Worm (Caenorhabditis elegans) whole organism, L1 larva: Measurements from ENCODE around the gene clx-1.

Source experiments
- F16B12.6 ChIP-seq: fragments of 150-350 bp; optimal IDR thresholded peaks from 2 replicates; lab custom pipeline; 2014; ENCODE audit warnings: missing biosample characterization, missing genetic modification characterization
- aha-1 ChIP-seq: fragments of 150-350 bp; optimal IDR thresholded peaks from 2 replicates; lab custom pipeline; 2014; ENCODE audit warnings: missing biosample characterization, missing genetic modification characterization
- alr-1 ChIP-seq: fragments of 200-800 bp; sonication (Bioruptor generic); optimal IDR thresholded peaks from 2 replicates; lab custom pipeline; 2018; ENCODE audit warnings: borderline replicate concordance, mild to moderate bottlenecking, missing genetic modification characterization, missing compliant biosample characterization
- blmp-1 ChIP-seq: fragments of 150-350 bp; optimal IDR thresholded peaks from 2 replicates; lab custom pipeline; 2014; ENCODE audit warnings: missing biosample characterization, missing genetic modification characterization
- ceh-82 ChIP-seq, 3 experiments: fragments of 150-350 bp in 1 of 3; sonication (generic microtip) in 2 of 3; optimal IDR thresholded peaks; 2 replicates each; lab custom pipeline; 2014 to 2017; ENCODE audit warnings: missing biosample characterization in 3 of 3, missing genetic modification characterization in 3 of 3
- ces-1 ChIP-seq: fragments of 150-350 bp; optimal IDR thresholded peaks from 2 replicates; lab custom pipeline; 2014; ENCODE audit warnings: missing biosample characterization, missing genetic modification reagents, missing genetic modification characterization
- dpl-1 ChIP-seq, 3 experiments: fragments of 150-350 bp in 2 of 3; sonication (generic microtip) in 1 of 3; optimal IDR thresholded peaks; 2 replicates each; lab custom pipeline; 2014 to 2017; ENCODE audit warnings: missing biosample characterization in 3 of 3, missing genetic modification characterization in 3 of 3, missing genetic modification reagents in 3 of 3
- dsc-1 ChIP-seq: sonication (generic microtip); optimal IDR thresholded peaks from 2 replicates; lab custom pipeline; 2016; ENCODE audit warnings: mild to moderate bottlenecking, missing genetic modification characterization, missing compliant biosample characterization
- efl-3 ChIP-seq: fragments of 200-800 bp; sonication (Bioruptor generic); optimal IDR thresholded peaks from 2 replicates; lab custom pipeline; 2018; ENCODE audit warnings: mild to moderate bottlenecking, missing genetic modification characterization, missing compliant biosample characterization
- egl-13 ChIP-seq: sonication (generic microtip); optimal IDR thresholded peaks from 2 replicates; lab custom pipeline; 2016; ENCODE audit warnings: missing genotype, missing genetic modification reagents, missing genetic modification characterization, missing compliant biosample characterization
- egl-27 ChIP-seq, 2 experiments: fragments of 150-350 bp in 1 of 2; sonication (generic microtip); optimal IDR thresholded peaks; 3 replicates each; lab custom pipeline; 2017 to 2018; ENCODE audit warnings: missing biosample characterization in 2 of 2, missing genetic modification characterization in 2 of 2, missing genetic modification reagents in 2 of 2
- elt-2 ChIP-seq: sonication (generic microtip); optimal IDR thresholded peaks from 2 replicates; lab custom pipeline; 2016; ENCODE audit warnings: missing genetic modification characterization, mild to moderate bottlenecking, inconsistent platforms, missing compliant biosample characterization, missing genetic modification reagents
- fkh-4 ChIP-seq: sonication (generic microtip); optimal IDR thresholded peaks from 2 replicates; lab custom pipeline; 2016; ENCODE audit warnings: missing compliant biosample characterization, missing genetic modification characterization, borderline replicate concordance
- fos-1 ChIP-seq: fragments of 150-350 bp; optimal IDR thresholded peaks from 2 replicates; lab custom pipeline; 2014; ENCODE audit warnings: missing biosample characterization, missing genetic modification characterization
- grh-1 ChIP-seq: fragments of 200-800 bp; sonication (Bioruptor generic); IDR thresholded peaks from 2 replicates; pipeline ENCODE4 v1.3.6; 2022; ENCODE audit warnings: missing genetic modification reagents, missing genetic modification characterization, missing compliant biosample characterization
- hlh-4 ChIP-seq: sonication (generic microtip); optimal IDR thresholded peaks from 2 replicates; lab custom pipeline; 2016; ENCODE audit warnings: mild to moderate bottlenecking, missing genetic modification characterization, missing compliant biosample characterization
- irx-1 ChIP-seq: sonication (generic microtip); optimal IDR thresholded peaks from 2 replicates; lab custom pipeline; 2016; ENCODE audit warnings: missing genetic modification characterization, missing compliant biosample characterization
- isw-1 ChIP-seq: fragments of 200-800 bp; sonication (Bioruptor generic); IDR thresholded peaks from 2 replicates; pipeline ENCODE4 v1.3.6; 2022; ENCODE audit warnings: missing genetic modification characterization, missing compliant biosample characterization
- jun-1 ChIP-seq: fragments of 150-350 bp; optimal IDR thresholded peaks from 2 replicates; lab custom pipeline; 2014; ENCODE audit warnings: missing biosample characterization, missing genetic modification reagents, missing genetic modification characterization
- lin-14 ChIP-seq: fragments of 200-800 bp; sonication (Bioruptor generic); optimal IDR thresholded peaks from 2 replicates; lab custom pipeline; 2018; ENCODE audit warnings: mild to moderate bottlenecking, missing genetic modification characterization, moderate library complexity, missing compliant biosample characterization
- lin-15B ChIP-seq: fragments of 150-350 bp; sonication (generic microtip); optimal IDR thresholded peaks from 3 replicates; lab custom pipeline; 2014; ENCODE audit warnings: missing biosample characterization, missing genetic modification characterization
- lin-35 ChIP-seq, 2 experiments: fragments of 150-350 bp; optimal IDR thresholded peaks; 2 replicates each; lab custom pipeline; 2014; ENCODE audit warnings: missing biosample characterization in 2 of 2, missing genetic modification characterization in 2 of 2, missing genetic modification reagents in 2 of 2
- lir-3 ChIP-seq: sonication (generic microtip); optimal IDR thresholded peaks from 2 replicates; lab custom pipeline; 2016; ENCODE audit warnings: mild to moderate bottlenecking, missing genetic modification characterization, moderate library complexity, missing compliant biosample characterization; ENCODE audit not compliant: poor library complexity
- lsy-2 ChIP-seq, 2 experiments: fragments of 150-350 bp; optimal IDR thresholded peaks; 2 replicates each; lab custom pipeline; 2014; ENCODE audit warnings: missing biosample characterization in 2 of 2, missing genetic modification characterization in 2 of 2
- mab-9 ChIP-seq: fragments of 200-800 bp; sonication (Bioruptor generic); IDR thresholded peaks from 2 replicates; pipeline ENCODE4 v1.3.6; 2022; ENCODE audit warnings: missing genetic modification reagents, missing genetic modification characterization, missing compliant biosample characterization
- nhr-12 ChIP-seq: sonication (generic microtip); optimal IDR thresholded peaks from 2 replicates; lab custom pipeline; 2017; ENCODE audit warnings: missing biosample characterization, missing genetic modification characterization
- nhr-28 ChIP-seq: fragments of 150-350 bp; optimal IDR thresholded peaks from 2 replicates; lab custom pipeline; 2014; ENCODE audit warnings: missing biosample characterization, missing genetic modification characterization
- nhr-71 ChIP-seq: sonication (generic microtip); optimal IDR thresholded peaks from 2 replicates; lab custom pipeline; 2016; ENCODE audit warnings: mild to moderate bottlenecking, missing genetic modification characterization, moderate library complexity, missing compliant biosample characterization
- nhr-77 ChIP-seq: fragments of 150-350 bp; optimal IDR thresholded peaks from 2 replicates; lab custom pipeline; 2014; ENCODE audit warnings: missing biosample characterization, missing genetic modification characterization
- nhr-90 ChIP-seq: sonication (generic microtip); optimal IDR thresholded peaks from 2 replicates; lab custom pipeline; 2016; ENCODE audit warnings: mild to moderate bottlenecking, missing genetic modification characterization, missing compliant biosample characterization; ENCODE audit not compliant: poor library complexity
- pag-3 ChIP-seq: sonication (generic microtip); optimal IDR thresholded peaks from 2 replicates; lab custom pipeline; 2017; ENCODE audit warnings: missing genetic modification characterization, mild to moderate bottlenecking, missing compliant biosample characterization, antibody characterized with exemption, borderline replicate concordance; ENCODE audit not compliant: insufficient read depth
- pqm-1 ChIP-seq: sonication (generic microtip); optimal IDR thresholded peaks from 3 replicates; lab custom pipeline; 2017; ENCODE audit warnings: missing biosample characterization, missing genetic modification characterization
- skn-1 ChIP-seq: fragments of 150-350 bp; optimal IDR thresholded peaks from 2 replicates; lab custom pipeline; 2014; ENCODE audit warnings: missing biosample characterization, missing genetic modification characterization
- snpc-4 ChIP-seq: fragments of 150-350 bp; optimal IDR thresholded peaks from 2 replicates; lab custom pipeline; 2014; ENCODE audit warnings: missing biosample characterization, missing genetic modification characterization
- snu-23 ChIP-seq: sonication (generic microtip); optimal IDR thresholded peaks from 2 replicates; lab custom pipeline; 2016; ENCODE audit warnings: missing genetic modification characterization, missing compliant biosample characterization
- sox-4 ChIP-seq: sonication (generic microtip); optimal IDR thresholded peaks from 2 replicates; lab custom pipeline; 2016; ENCODE audit warnings: missing genetic modification characterization, missing compliant biosample characterization
- sptf-1 ChIP-seq: fragments of 150-350 bp; optimal IDR thresholded peaks from 2 replicates; lab custom pipeline; 2014; ENCODE audit warnings: missing biosample characterization, missing genetic modification characterization
- tlp-1 ChIP-seq: fragments of 150-350 bp; optimal IDR thresholded peaks from 2 replicates; lab custom pipeline; 2014; ENCODE audit warnings: missing biosample characterization, missing genetic modification characterization
- unc-130 ChIP-seq: fragments of 150-350 bp; optimal IDR thresholded peaks from 2 replicates; lab custom pipeline; 2017; ENCODE audit warnings: missing biosample characterization, missing genetic modification characterization, inconsistent platforms
- vab-15 ChIP-seq: sonication (generic microtip); optimal IDR thresholded peaks from 2 replicates; lab custom pipeline; 2017; ENCODE audit warnings: missing genotype, mild to moderate bottlenecking, missing genetic modification characterization, missing compliant biosample characterization
- xbp-1 ChIP-seq: sonication (generic microtip); optimal IDR thresholded peaks from 2 replicates; lab custom pipeline; 2016; ENCODE audit warnings: missing genetic modification characterization, missing compliant biosample characterization
- zag-1 ChIP-seq: fragments of 150-350 bp; optimal IDR thresholded peaks from 2 replicates; lab custom pipeline; 2014; ENCODE audit warnings: missing biosample characterization, missing genetic modification characterization
- ztf-11 ChIP-seq, 2 experiments: sonication (generic microtip); optimal IDR thresholded peaks; 2 replicates each; lab custom pipeline; 2016 to 2017; ENCODE audit warnings: missing genetic modification characterization in 2 of 2, missing biosample characterization in 1 of 2, missing compliant biosample characterization in 1 of 2
- ztf-4 ChIP-seq: fragments of 150-350 bp; optimal IDR thresholded peaks from 2 replicates; lab custom pipeline; 2014; ENCODE audit warnings: missing biosample characterization, missing genetic modification characterization

Gene clx-1

ce11 chrIV:7734619-7735018, at the start of gene clx-1:
Gene clx-1, plus strand, starts transcription at chrIV:7734648.
- TF ChIP-seq aha-1 (tag; lab: Kevin White, UChicago) = no peak
- TF ChIP-seq snu-23 (GFP tag; lab: Kevin White, UChicago) = no peak
- TF ChIP-seq blmp-1 (tag; lab: Kevin White, UChicago) = no peak
- no peak for TF ChIP-seq sptf-1 (tag; lab: Kevin White, UChicago)
- no peak for TF ChIP-seq pqm-1 (tag; lab: Kevin White, UChicago)
- TF ChIP-seq egl-13 (tag; lab: Kevin White, UChicago) = no peak
- TF ChIP-seq pag-3 (tag; lab: Kevin White, UChicago) = no peak
- TF ChIP-seq vab-15 = no peak
- TF ChIP-seq lin-35 (GFP tag; optimal IDR thresholded peaks at IDR 0.05; lab: Kevin White, UChicago) = no peak
- TF ChIP-seq ceh-82 (tag; optimal IDR thresholded peaks at IDR 0.05; lab: Kevin White, UChicago) = no peak
- TF ChIP-seq lin-15B (tag; lab: Kevin White, UChicago) = no peak
- no peak for TF ChIP-seq unc-130 (tag; lab: Kevin White, UChicago)
- TF ChIP-seq sox-4 (tag; lab: Kevin White, UChicago) = no peak
- TF ChIP-seq nhr-90 (tag; lab: Kevin White, UChicago) = no peak
- TF ChIP-seq xbp-1 (tag; lab: Kevin White, UChicago) = no peak
- no peak for TF ChIP-seq irx-1 (tag; lab: Kevin White, UChicago)
- TF ChIP-seq F16B12.6 (tag; lab: Kevin White, UChicago) = no peak

DNA sequence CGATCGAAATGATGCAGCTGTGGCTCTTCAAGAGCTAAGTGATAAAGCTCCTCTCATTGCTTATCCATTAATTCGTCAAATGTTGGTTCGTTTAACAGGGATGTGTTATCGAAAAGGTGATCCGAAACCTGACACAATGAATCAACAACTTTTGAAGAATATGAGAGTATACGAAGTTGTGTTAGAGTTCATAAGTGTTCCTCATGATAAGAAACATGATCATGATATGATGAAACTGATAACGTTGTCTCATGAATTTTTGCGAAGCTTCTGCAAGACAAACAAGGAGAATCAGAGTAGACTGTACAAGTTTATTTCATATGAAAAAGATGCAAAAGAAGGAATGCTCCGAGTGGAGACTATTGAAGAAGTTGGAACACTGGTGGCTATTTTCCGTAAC, 45.1 kb upstream of the clx-1 start:
- peak; percentile 74 for TF ChIP-seq elt-2
- TF ChIP-seq ces-1 (GFP tag; lab: Kevin White, UChicago) = no peak

DNA sequence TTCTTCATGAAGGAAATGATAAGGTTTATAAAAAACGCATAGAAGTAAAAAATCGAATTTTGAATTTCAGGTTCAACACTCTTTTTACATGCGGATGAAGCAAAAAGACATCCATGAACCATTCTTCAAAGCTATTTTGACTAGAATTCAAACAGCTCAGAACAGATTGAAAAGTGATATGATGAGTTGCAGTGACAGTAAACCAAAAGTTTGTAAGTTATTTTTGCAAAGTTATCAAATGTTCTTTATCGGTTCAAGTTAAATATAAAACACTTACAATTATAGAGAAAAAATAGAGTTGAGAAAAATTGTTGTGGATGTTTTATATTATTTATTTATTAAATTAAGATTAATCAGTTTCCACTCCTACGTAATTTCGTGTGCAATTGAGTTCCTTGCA, 42.0 kb upstream of the clx-1 start:
- TF ChIP-seq nhr-77 (tag; lab: Kevin White, UChicago) = no peak
- no peak for TF ChIP-seq dpl-1 (GFP tag; optimal IDR thresholded peaks at IDR 0.05; lab: Kevin White, UChicago)
- TF ChIP-seq mab-9 (GFP tag; lab: Robert Waterston, UW) = no peak
- TF ChIP-seq nhr-71 (tag; lab: Kevin White, UChicago) = no peak
- no peak for TF ChIP-seq egl-13 (tag; lab: Kevin White, UChicago)
- no peak for TF ChIP-seq isw-1 (GFP tag; lab: Robert Waterston, UW)
- TF ChIP-seq ztf-11 (tag; optimal IDR thresholded peaks at IDR 0.05; lab: Kevin White, UChicago) = no peak
- TF ChIP-seq aha-1 (tag; lab: Kevin White, UChicago) = no peak
- no peak for TF ChIP-seq egl-27 (tag; optimal IDR thresholded peaks at IDR 0.05; lab: Kevin White, UChicago)

ce11 chrIV:7698320-7698719, 36.1 kb upstream of the clx-1 start, which contains the start of gene flp-13:
Gene flp-13, minus strand, starts transcription at chrIV:7698420.
- TF ChIP-seq pqm-1 (tag; lab: Kevin White, UChicago) = no peak
- no peak for TF ChIP-seq nhr-12 (tag; lab: Kevin White, UChicago)
- TF ChIP-seq grh-1 = no peak
- TF ChIP-seq fkh-4 (tag; lab: Kevin White, UChicago) = no peak
- TF ChIP-seq lir-3 (tag; lab: Kevin White, UChicago) = no peak
- TF ChIP-seq lsy-2 (tag; optimal IDR thresholded peaks at IDR 0.05; lab: Kevin White, UChicago) = no peak
- no peak for TF ChIP-seq hlh-4

DNA sequence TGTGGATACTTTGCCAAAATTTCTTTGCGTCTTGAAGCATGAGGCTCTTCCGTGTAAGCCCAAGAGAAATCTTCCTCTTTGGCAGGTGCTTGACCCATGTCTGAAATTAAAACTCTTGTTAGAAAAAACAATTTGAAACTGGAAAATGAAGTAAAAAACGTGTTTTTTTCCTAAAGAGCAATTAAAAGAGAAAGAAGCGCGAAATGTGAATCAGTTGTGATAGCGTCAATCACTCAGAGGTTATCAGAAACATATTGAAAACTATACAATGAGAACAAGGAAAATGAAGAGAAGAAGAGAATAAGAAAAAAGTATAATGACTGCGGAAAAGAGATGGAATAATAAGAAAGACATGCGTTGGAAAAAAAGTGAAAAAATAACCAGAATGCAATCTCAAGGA, 27.6 kb upstream of the clx-1 start, which contains the start of gene F33D4.4:
Gene F33D4.4 (minus strand): TSS at position 101 of the 400 bp plus-strand sequence.
- TF ChIP-seq ztf-4 (tag; lab: Kevin White, UChicago) = no peak
- no peak for TF ChIP-seq zag-1
- no peak for TF ChIP-seq hlh-4
- no peak for TF ChIP-seq skn-1 (tag; lab: Kevin White, UChicago)
- peak; percentile 34 for TF ChIP-seq dsc-1 (tag; lab: Kevin White, UChicago)
- TF ChIP-seq ceh-82 (tag; optimal IDR thresholded peaks at IDR 0.05; lab: Kevin White, UChicago) = no peak
- no peak for TF ChIP-seq fos-1 (tag; lab: Kevin White, UChicago)
- no peak for TF ChIP-seq snpc-4 (tag; lab: Kevin White, UChicago)
- no peak for TF ChIP-seq efl-3 (GFP tag; lab: Kevin White, UChicago)
- TF ChIP-seq tlp-1 (tag; lab: Kevin White, UChicago) = no peak
- no peak for TF ChIP-seq lin-14 (GFP tag; lab: Kevin White, UChicago)
- no peak for TF ChIP-seq pqm-1 (tag; lab: Kevin White, UChicago)
- TF ChIP-seq alr-1 (tag; lab: Kevin White, UChicago) = no peak
- no peak for TF ChIP-seq F16B12.6 (tag; lab: Kevin White, UChicago)
- TF ChIP-seq nhr-77 (tag; lab: Kevin White, UChicago) = no peak
- TF ChIP-seq blmp-1 (tag; lab: Kevin White, UChicago) = peak; percentile 49
- TF ChIP-seq jun-1 = no peak
- no peak for TF ChIP-seq nhr-28
